Worm (Caenorhabditis elegans) whole organism, L1 larva: Measurements from ENCODE around the gene nuaf-1.

Experiments used
- C04F5.9 ChIP-seq: sonication (generic microtip); optimal IDR thresholded peaks from 2 replicates; lab custom pipeline; 2016; ENCODE audit warnings: missing genetic modification characterization, missing compliant biosample characterization
- blmp-1 ChIP-seq: fragments of 150-350 bp; optimal IDR thresholded peaks from 2 replicates; lab custom pipeline; 2014; ENCODE audit warnings: missing biosample characterization, missing genetic modification characterization
- ceh-82 ChIP-seq, 3 experiments: fragments of 150-350 bp in 1 of 3; sonication (generic microtip) in 2 of 3; optimal IDR thresholded peaks; 2 replicates each; lab custom pipeline; 2014 to 2017; ENCODE audit warnings: missing biosample characterization in 3 of 3, missing genetic modification characterization in 3 of 3
- dsc-1 ChIP-seq: sonication (generic microtip); optimal IDR thresholded peaks from 2 replicates; lab custom pipeline; 2016; ENCODE audit warnings: mild to moderate bottlenecking, missing genetic modification characterization, missing compliant biosample characterization
- efl-1 ChIP-seq, 4 experiments: fragments of 150-350 bp; optimal IDR thresholded peaks in 3 of 4; peaks in 1 of 4; 1 replicate in 1 of 4; 2 replicates in 3 of 4; lab custom pipeline; 2014; ENCODE audit warnings: missing biosample characterization in 2 of 4, missing genetic modification characterization in 2 of 4, missing genetic modification reagents in 2 of 4
- efl-3 ChIP-seq: fragments of 200-800 bp; sonication (Bioruptor generic); optimal IDR thresholded peaks from 2 replicates; lab custom pipeline; 2018; ENCODE audit warnings: mild to moderate bottlenecking, missing genetic modification characterization, missing compliant biosample characterization
- egl-13 ChIP-seq: sonication (generic microtip); optimal IDR thresholded peaks from 2 replicates; lab custom pipeline; 2016; ENCODE audit warnings: missing genotype, missing genetic modification reagents, missing genetic modification characterization, missing compliant biosample characterization
- egl-27 ChIP-seq, 2 experiments: fragments of 150-350 bp in 1 of 2; sonication (generic microtip); optimal IDR thresholded peaks; 3 replicates each; lab custom pipeline; 2017 to 2018; ENCODE audit warnings: missing biosample characterization in 2 of 2, missing genetic modification characterization in 2 of 2, missing genetic modification reagents in 2 of 2
- elt-2 ChIP-seq: sonication (generic microtip); optimal IDR thresholded peaks from 2 replicates; lab custom pipeline; 2016; ENCODE audit warnings: missing genetic modification characterization, mild to moderate bottlenecking, inconsistent platforms, missing compliant biosample characterization, missing genetic modification reagents
- ets-5 ChIP-seq: fragments of 200-800 bp; sonication (Bioruptor generic); IDR thresholded peaks from 2 replicates; pipeline ENCODE4 v1.3.6; 2022; ENCODE audit warnings: missing genetic modification characterization, missing compliant biosample characterization
- fkh-10 ChIP-seq: sonication (generic microtip); optimal IDR thresholded peaks from 2 replicates; lab custom pipeline; 2017; ENCODE audit warnings: missing biosample characterization, missing genetic modification reagents, missing genetic modification characterization
- fkh-4 ChIP-seq: sonication (generic microtip); optimal IDR thresholded peaks from 2 replicates; lab custom pipeline; 2016; ENCODE audit warnings: missing compliant biosample characterization, missing genetic modification characterization, borderline replicate concordance
- grh-1 ChIP-seq: fragments of 200-800 bp; sonication (Bioruptor generic); IDR thresholded peaks from 2 replicates; pipeline ENCODE4 v1.3.6; 2022; ENCODE audit warnings: missing genetic modification reagents, missing genetic modification characterization, missing compliant biosample characterization
- hlh-17 ChIP-seq: fragments of 200-800 bp; sonication (Bioruptor generic); optimal IDR thresholded peaks from 2 replicates; lab custom pipeline; 2018; ENCODE audit warnings: missing genetic modification characterization, mild to moderate bottlenecking, missing compliant biosample characterization, moderate library complexity, borderline replicate concordance
- hpl-2 ChIP-seq: fragments of 150-350 bp; optimal IDR thresholded peaks from 2 replicates; lab custom pipeline; 2014; ENCODE audit warnings: missing biosample characterization, missing genetic modification reagents, missing genetic modification characterization
- isw-1 ChIP-seq: fragments of 200-800 bp; sonication (Bioruptor generic); IDR thresholded peaks from 2 replicates; pipeline ENCODE4 v1.3.6; 2022; ENCODE audit warnings: missing genetic modification characterization, missing compliant biosample characterization
- lin-13 ChIP-seq: fragments of 150-350 bp; optimal IDR thresholded peaks from 2 replicates; lab custom pipeline; 2014; ENCODE audit warnings: missing biosample characterization, missing genetic modification reagents, missing genetic modification characterization
- lin-15B ChIP-seq: fragments of 150-350 bp; sonication (generic microtip); optimal IDR thresholded peaks from 3 replicates; lab custom pipeline; 2014; ENCODE audit warnings: missing biosample characterization, missing genetic modification characterization
- lin-35 ChIP-seq, 2 experiments: fragments of 150-350 bp; optimal IDR thresholded peaks; 2 replicates each; lab custom pipeline; 2014; ENCODE audit warnings: missing biosample characterization in 2 of 2, missing genetic modification characterization in 2 of 2, missing genetic modification reagents in 2 of 2
- lin-39 ChIP-seq: fragments of 150-350 bp; optimal IDR thresholded peaks from 2 replicates; lab custom pipeline; 2014; ENCODE audit warnings: missing biosample characterization, missing genetic modification reagents, missing genetic modification characterization
- lsy-2 ChIP-seq, 2 experiments: fragments of 150-350 bp; optimal IDR thresholded peaks; 2 replicates each; lab custom pipeline; 2014; ENCODE audit warnings: missing biosample characterization in 2 of 2, missing genetic modification characterization in 2 of 2
- mab-9 ChIP-seq: fragments of 200-800 bp; sonication (Bioruptor generic); IDR thresholded peaks from 2 replicates; pipeline ENCODE4 v1.3.6; 2022; ENCODE audit warnings: missing genetic modification reagents, missing genetic modification characterization, missing compliant biosample characterization
- mef-2 ChIP-seq: fragments of 150-350 bp; optimal IDR thresholded peaks from 2 replicates; lab custom pipeline; 2014; ENCODE audit warnings: missing biosample characterization, missing genetic modification characterization
- mep-1 ChIP-seq: fragments of 150-350 bp; optimal IDR thresholded peaks from 2 replicates; lab custom pipeline; 2014; ENCODE audit warnings: missing biosample characterization, missing genetic modification characterization
- nhr-11 ChIP-seq: fragments of 150-350 bp; optimal IDR thresholded peaks from 2 replicates; lab custom pipeline; 2014; ENCODE audit warnings: missing biosample characterization, missing genetic modification characterization
- nhr-19 ChIP-seq: fragments of 200-800 bp; sonication (Bioruptor generic); conservative IDR thresholded peaks from 2 replicates; pipeline ENCODE4 v1.3.6; 2022; ENCODE audit warnings: missing genetic modification characterization, missing compliant biosample characterization
- nhr-20 ChIP-seq: sonication (generic microtip); optimal IDR thresholded peaks from 2 replicates; lab custom pipeline; 2016; ENCODE audit warnings: mild to moderate bottlenecking, missing genetic modification characterization, missing compliant biosample characterization
- nhr-237 ChIP-seq: fragments of 150-350 bp; optimal IDR thresholded peaks from 2 replicates; lab custom pipeline; 2014; ENCODE audit warnings: missing biosample characterization, missing genetic modification characterization
- nhr-28 ChIP-seq: fragments of 150-350 bp; optimal IDR thresholded peaks from 2 replicates; lab custom pipeline; 2014; ENCODE audit warnings: missing biosample characterization, missing genetic modification characterization
- nhr-47 ChIP-seq: sonication (generic microtip); optimal IDR thresholded peaks from 2 replicates; lab custom pipeline; 2016; ENCODE audit warnings: mild to moderate bottlenecking, missing genetic modification characterization, moderate library complexity, missing compliant biosample characterization
- nhr-71 ChIP-seq: sonication (generic microtip); optimal IDR thresholded peaks from 2 replicates; lab custom pipeline; 2016; ENCODE audit warnings: mild to moderate bottlenecking, missing genetic modification characterization, moderate library complexity, missing compliant biosample characterization
- nhr-77 ChIP-seq: fragments of 150-350 bp; optimal IDR thresholded peaks from 2 replicates; lab custom pipeline; 2014; ENCODE audit warnings: missing biosample characterization, missing genetic modification characterization
- nhr-84 ChIP-seq: sonication (generic microtip); optimal IDR thresholded peaks from 2 replicates; lab custom pipeline; 2017; ENCODE audit warnings: missing biosample characterization, missing genetic modification characterization
- nhr-90 ChIP-seq: sonication (generic microtip); optimal IDR thresholded peaks from 2 replicates; lab custom pipeline; 2016; ENCODE audit warnings: mild to moderate bottlenecking, missing genetic modification characterization, missing compliant biosample characterization; ENCODE audit not compliant: poor library complexity
- pax-3 ChIP-seq: fragments of 200-800 bp; sonication (Bioruptor generic); optimal IDR thresholded peaks from 2 replicates; lab custom pipeline; 2018; ENCODE audit warnings: mild to moderate bottlenecking, missing genetic modification characterization, moderate library complexity, missing compliant biosample characterization
- pqm-1 ChIP-seq: sonication (generic microtip); optimal IDR thresholded peaks from 3 replicates; lab custom pipeline; 2017; ENCODE audit warnings: missing biosample characterization, missing genetic modification characterization
- skn-1 ChIP-seq: fragments of 150-350 bp; optimal IDR thresholded peaks from 2 replicates; lab custom pipeline; 2014; ENCODE audit warnings: missing biosample characterization, missing genetic modification characterization
- snpc-4 ChIP-seq: fragments of 150-350 bp; optimal IDR thresholded peaks from 2 replicates; lab custom pipeline; 2014; ENCODE audit warnings: missing biosample characterization, missing genetic modification characterization
- tbx-2 ChIP-seq: sonication (generic microtip); optimal IDR thresholded peaks from 2 replicates; lab custom pipeline; 2016; ENCODE audit warnings: missing genetic modification characterization, missing compliant biosample characterization
- tlp-1 ChIP-seq: fragments of 150-350 bp; optimal IDR thresholded peaks from 2 replicates; lab custom pipeline; 2014; ENCODE audit warnings: missing biosample characterization, missing genetic modification characterization
- unc-62 ChIP-seq: fragments of 150-350 bp; optimal IDR thresholded peaks from 2 replicates; lab custom pipeline; 2014; ENCODE audit warnings: missing biosample characterization, missing genetic modification reagents, missing genetic modification characterization
- vab-15 ChIP-seq: sonication (generic microtip); optimal IDR thresholded peaks from 2 replicates; lab custom pipeline; 2017; ENCODE audit warnings: missing genotype, mild to moderate bottlenecking, missing genetic modification characterization, missing compliant biosample characterization
- xbp-1 ChIP-seq: sonication (generic microtip); optimal IDR thresholded peaks from 2 replicates; lab custom pipeline; 2016; ENCODE audit warnings: missing genetic modification characterization, missing compliant biosample characterization
- zag-1 ChIP-seq: fragments of 150-350 bp; optimal IDR thresholded peaks from 2 replicates; lab custom pipeline; 2014; ENCODE audit warnings: missing biosample characterization, missing genetic modification characterization
- zip-4 ChIP-seq: fragments of 200-800 bp; sonication (Bioruptor generic); optimal IDR thresholded peaks from 2 replicates; lab custom pipeline; 2018; ENCODE audit warnings: mild to moderate bottlenecking, missing genetic modification characterization, moderate library complexity, missing compliant biosample characterization
- ztf-11 ChIP-seq, 2 experiments: sonication (generic microtip); optimal IDR thresholded peaks; 2 replicates each; lab custom pipeline; 2016 to 2017; ENCODE audit warnings: missing genetic modification characterization in 2 of 2, missing biosample characterization in 1 of 2, missing compliant biosample characterization in 1 of 2

Gene nuaf-1

ce11 chrV:13613870-13614269, 45.4 kb upstream of the nuaf-1 start, which contains the start of gene F53F4.7:
TSS of gene F53F4.7 (minus strand) at chrV:13613970.
- TF ChIP-seq tbx-2 (tag; lab: Kevin White, UChicago): no peak

ce11 chrV:13611782-13612181, 43.4 kb upstream of the nuaf-1 start, which contains the start of gene spig-9:
TSS of gene spig-9 (minus strand) at chrV:13611882.
- TF ChIP-seq lin-15B (tag; lab: Kevin White, UChicago) (no peak), lsy-2 (tag; optimal IDR thresholded peaks at IDR 0.05; lab: Kevin White, UChicago) (no peak)

ce11 chrV:13609806-13610205, 41.4 kb upstream of the nuaf-1 start:
- TF ChIP-seq blmp-1 (tag; lab: Kevin White, UChicago) (peak; percentile 61), hpl-2 (GFP tag; lab: Kevin White, UChicago) (no peak)

ce11 chrV:13608486-13608885, 40.1 kb upstream of the nuaf-1 start:
- TF ChIP-seq ztf-11 (tag; optimal IDR thresholded peaks at IDR 0.05; lab: Kevin White, UChicago): no peak
- TF ChIP-seq lin-39 (tag; lab: Kevin White, UChicago): no peak
- TF ChIP-seq nhr-84 (tag; lab: Kevin White, UChicago): no peak
- peak; percentile 45 for TF ChIP-seq vab-15 (tag; lab: Kevin White, UChicago)
- no peak for TF ChIP-seq egl-13
- no peak for TF ChIP-seq nhr-77 (tag; lab: Kevin White, UChicago)
- no peak for TF ChIP-seq zag-1 (tag; lab: Kevin White, UChicago)
- TF ChIP-seq isw-1 (GFP tag; lab: Robert Waterston, UW): no peak
- no peak for TF ChIP-seq snpc-4 (tag; lab: Kevin White, UChicago)
- peak; percentile 33 for TF ChIP-seq tbx-2 (tag; lab: Kevin White, UChicago)
- TF ChIP-seq grh-1 (GFP tag; lab: Robert Waterston, UW): no peak
- TF ChIP-seq nhr-19 (GFP tag; lab: Robert Waterston, UW): peak; percentile 20; the same call in 1 of the 2 replicates
- no peak for TF ChIP-seq nhr-47 (tag; lab: Kevin White, UChicago)
- peak; percentile 62 for TF ChIP-seq nhr-20 (tag; lab: Kevin White, UChicago)
- TF ChIP-seq fkh-10 (GFP tag; lab: Kevin White, UChicago): no peak
- no peak for TF ChIP-seq nhr-11 (tag; lab: Kevin White, UChicago)
- TF ChIP-seq nhr-71: peak; percentile 44
- no peak for TF ChIP-seq ets-5 (GFP tag; lab: Robert Waterston, UW)
- peak; percentile 15 for TF ChIP-seq nhr-90 (tag; lab: Kevin White, UChicago)
- no peak for TF ChIP-seq mef-2 (tag; lab: Kevin White, UChicago)
- TF ChIP-seq xbp-1: no peak
- no peak for TF ChIP-seq C04F5.9 (tag; lab: Kevin White, UChicago)
- TF ChIP-seq egl-27 (tag; optimal IDR thresholded peaks at IDR 0.05; lab: Kevin White, UChicago): no peak
- peak in 1 of 2 experiments; percentile 42 for TF ChIP-seq lin-35 (GFP tag; optimal IDR thresholded peaks at IDR 0.05; lab: Kevin White, UChicago)
- no peak for TF ChIP-seq skn-1 (tag; lab: Kevin White, UChicago)
- no peak for TF ChIP-seq fkh-4 (tag; lab: Kevin White, UChicago)
- TF ChIP-seq mep-1 (tag; lab: Kevin White, UChicago): no peak
- no peak for TF ChIP-seq unc-62 (GFP tag; lab: Kevin White, UChicago)
- no peak for TF ChIP-seq efl-3 (GFP tag; lab: Kevin White, UChicago)
- TF ChIP-seq pax-3: no peak
- TF ChIP-seq nhr-28 (tag; lab: Kevin White, UChicago): no peak
- TF ChIP-seq efl-1 (optimal IDR thresholded peaks at IDR 0.05; lab: Kevin White, UChicago): no peak
- TF ChIP-seq efl-1 (GFP tag; optimal IDR thresholded peaks at IDR 0.05 in 1 of 2; lab: Kevin White, UChicago): no peak
- TF ChIP-seq zip-4 (GFP tag; lab: Kevin White, UChicago): no peak
- TF ChIP-seq elt-2 (tag; lab: Kevin White, UChicago): no peak
- TF ChIP-seq lin-13 (GFP tag; lab: Kevin White, UChicago): no peak
- no peak for TF ChIP-seq ceh-82 (tag; optimal IDR thresholded peaks at IDR 0.05; lab: Kevin White, UChicago)
- TF ChIP-seq nhr-237 (tag; lab: Kevin White, UChicago): no peak
- no peak for TF ChIP-seq lin-15B (tag; lab: Kevin White, UChicago)
- TF ChIP-seq pqm-1 (tag; lab: Kevin White, UChicago): no peak
- TF ChIP-seq hlh-17: no peak
- TF ChIP-seq mab-9 (GFP tag; lab: Robert Waterston, UW): no peak
- TF ChIP-seq dsc-1 (tag; lab: Kevin White, UChicago): no peak
- no peak for TF ChIP-seq tlp-1 (tag; lab: Kevin White, UChicago)
